Fruit fly (Drosophila melanogaster): ENCODE results near the gene CG13875.

CG13875 gene

dm6 chr3L:145998-146576, 33.6 kb upstream of the CG13875 start, which contains the start of gene CG6845 (continued):
- TF ChIP-seq CG14667 (GFP tag; IDR thresholded peaks at IDR 0.05) (no peak), CG31388 (GFP tag; optimal IDR thresholded peaks at IDR 0.05) (no peak), bcd (GFP tag; optimal IDR thresholded peaks at IDR 0.05) (no peak), HmgZ (tag; optimal IDR thresholded peaks at IDR 0.05) (peak; percentile 56), CG16863 (GFP tag; optimal IDR thresholded peaks at IDR 0.05) (no peak), D19A (tag; optimal IDR thresholded peaks at IDR 0.05) (no peak), grau (tag; optimal IDR thresholded peaks at IDR 0.05) (no peak), fru (optimal IDR thresholded peaks at IDR 0.05) (no peak), odd (GFP tag; optimal IDR thresholded peaks at IDR 0.05) (no peak), CG12299 (tag; optimal IDR thresholded peaks at IDR 0.05) (no peak), Spps (tag; optimal IDR thresholded peaks at IDR 0.05) (no peak), prd (optimal IDR thresholded peaks at IDR 0.05) (no peak), prd (GFP tag; IDR thresholded peaks at IDR 0.05) (no peak), Hr78 (GFP tag; optimal IDR thresholded peaks at IDR 0.05) (no peak), CG1792 (GFP tag; optimal IDR thresholded peaks at IDR 0.05) (no peak), wek (GFP tag; optimal IDR thresholded peaks at IDR 0.05) (no peak), klu (GFP tag; IDR thresholded peaks at IDR 0.05) (no peak), Dref (GFP tag; IDR thresholded peaks at IDR 0.05) (peak; percentile 95), sna (GFP tag; IDR thresholded peaks at IDR 0.05; ENCODE audit: partially characterized antibody) (peak; percentile 85), CG4360 (GFP tag; IDR thresholded peaks at IDR 0.05) (peak; percentile 89), chinmo (GFP tag; IDR thresholded peaks at IDR 0.05; ENCODE audit: partially characterized antibody) (peak; percentile 74; the same call in 1 of the 4 replicates), CG7271 (tag; optimal IDR thresholded peaks at IDR 0.05) (no peak), CG14050 (GFP tag; IDR thresholded peaks at IDR 0.05) (no peak), Dfd (GFP tag; optimal IDR thresholded peaks at IDR 0.05) (no peak), caup (GFP tag; optimal IDR thresholded peaks at IDR 0.05; ENCODE audit: severe bottlenecking) (no peak), MBD-R2 (GFP tag; IDR thresholded peaks at IDR 0.05) (peak; percentile 58; the same call in 1 of the 2 replicates), Awh (GFP tag; IDR thresholded peaks at IDR 0.05) (no peak), vvl (GFP tag; IDR thresholded peaks at IDR 0.05) (no peak), CG14014 (GFP tag; IDR thresholded peaks at IDR 0.05) (no peak), CG3407 (GFP tag; optimal IDR thresholded peaks at IDR 0.05) (no peak), peb (GFP tag; IDR thresholded peaks at IDR 0.05) (no peak), Taf1 (GFP tag; IDR thresholded peaks at IDR 0.05) (no peak), schlank (tag; optimal IDR thresholded peaks at IDR 0.05) (no peak), CG32767 (GFP tag; IDR thresholded peaks at IDR 0.05) (no peak), corto (GFP tag; optimal IDR thresholded peaks at IDR 0.05) (peak; percentile 7), CG3838 (GFP tag; optimal IDR thresholded peaks at IDR 0.05) (no peak), Gug (GFP tag; IDR thresholded peaks at IDR 0.05) (no peak), CG13775 (GFP tag; optimal IDR thresholded peaks at IDR 0.05) (no peak), CG9876 (GFP tag; optimal IDR thresholded peaks at IDR 0.05) (no peak), CG2116 (GFP tag; optimal IDR thresholded peaks at IDR 0.05) (peak; percentile 91), Scr (GFP tag; IDR thresholded peaks at IDR 0.05; ENCODE audit: partially characterized antibody) (peak; percentile 71), CG31441 (GFP tag; IDR thresholded peaks at IDR 0.05) (no peak), ci (GFP tag; IDR thresholded peaks at IDR 0.05) (no peak), TFAM (GFP tag; optimal IDR thresholded peaks at IDR 0.05) (no peak), psq (GFP tag; optimal IDR thresholded peaks at IDR 0.05) (no peak), Trl (optimal IDR thresholded peaks at IDR 0.05) (no peak), Trl (GFP tag; optimal IDR thresholded peaks at IDR 0.05) (no peak), CG17568 (GFP tag; optimal IDR thresholded peaks at IDR 0.05) (no peak), Dll (GFP tag; IDR thresholded peaks at IDR 0.05; ENCODE audit: partially characterized antibody) (peak; percentile 78), CG11560 (tag; IDR thresholded peaks at IDR 0.05) (no peak), CG6683 (GFP tag; optimal IDR thresholded peaks at IDR 0.05) (no peak), kni (GFP tag; optimal IDR thresholded peaks at IDR 0.05) (no peak)

Measured in whole organism, embryonic.